Comparison of ENCODE assay signal across 8 worm cellular contexts in the genomic region with DNA sequence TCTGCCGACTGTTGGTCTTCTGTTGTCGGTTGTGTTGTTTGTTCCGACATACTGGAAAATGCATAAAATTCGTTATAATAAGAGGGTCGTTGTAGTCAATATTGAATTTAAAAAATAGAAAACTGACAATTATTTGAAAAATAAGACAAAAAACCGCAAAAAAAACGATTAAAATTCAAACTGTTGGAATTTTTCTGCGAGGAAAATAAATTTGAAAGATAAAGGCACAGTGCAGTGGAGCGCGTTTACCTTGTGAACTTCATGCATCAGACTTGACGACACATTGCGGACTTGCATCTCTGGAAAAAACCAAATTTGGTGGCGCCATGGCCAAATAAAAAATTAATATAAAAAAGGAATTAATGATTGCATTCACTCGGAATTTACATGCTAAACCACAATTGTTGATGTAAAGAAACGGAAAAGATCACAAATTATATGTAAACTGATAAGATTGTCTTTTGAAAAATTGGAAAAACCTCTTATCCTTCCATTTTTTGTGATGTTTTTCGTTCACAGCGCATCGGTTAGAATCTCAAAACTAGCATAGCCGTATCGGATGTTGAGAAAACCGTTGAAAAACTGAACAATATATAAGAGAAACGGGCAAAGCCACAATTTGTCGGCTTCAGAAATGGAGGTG.
TF ChIP-seq lines count a peak whose summit lies in the region.

hrpf-2 (minus strand) TSS at position 51 of the 643 bp plus-strand sequence.
bli-6 (plus strand) TSS at position 593 of the 643 bp plus-strand sequence.

TF ChIP-seq in whole organism, L1 larva, 84 proteins besides CTCF, POLR2A, EP300 and RAD21 (continues in another document):
- TF ChIP-seq nhr-237 (tag; optimal IDR thresholded peaks at IDR 0.05; lab: Kevin White, UChicago) (no peak), C34B4.2 (tag; optimal IDR thresholded peaks at IDR 0.05; lab: Kevin White, UChicago) (no peak), unc-98 (GFP tag; IDR thresholded peaks at IDR 0.05; lab: Robert Waterston, UW) (no peak), sup-37 (GFP tag; optimal IDR thresholded peaks at IDR 0.05; lab: Kevin White, UChicago) (no peak), efl-1 (optimal IDR thresholded peaks at IDR 0.05; lab: Kevin White, UChicago) (peak; percentile 87), efl-1 (GFP tag; optimal IDR thresholded peaks at IDR 0.05 in 1 of 2; lab: Kevin White, UChicago) (peak; percentile 83 to 98), hlh-4 (tag; optimal IDR thresholded peaks at IDR 0.05; lab: Kevin White, UChicago) (no peak), sox-4 (tag; optimal IDR thresholded peaks at IDR 0.05; lab: Kevin White, UChicago) (peak; percentile 4), C16A3.4 (tag; optimal IDR thresholded peaks at IDR 0.05; lab: Kevin White, UChicago) (peak; percentile 84), vab-15 (tag; optimal IDR thresholded peaks at IDR 0.05; lab: Kevin White, UChicago) (peak; percentile 5)

TF ChIP-seq in whole organism, L2 larva, 48 proteins besides CTCF, POLR2A, EP300 and RAD21 (continues in another document):
- TF ChIP-seq elt-3 (tag; optimal IDR thresholded peaks at IDR 0.05; lab: Kevin White, UChicago) (no peak), sma-3 (GFP tag; optimal IDR thresholded peaks at IDR 0.05; lab: Kevin White, UChicago) (peak; percentile 71), nhr-23 (tag; optimal IDR thresholded peaks at IDR 0.05; lab: Kevin White, UChicago) (no peak), nhr-21 (tag; optimal IDR thresholded peaks at IDR 0.05; lab: Kevin White, UChicago) (peak; percentile 39), skn-1 (tag; optimal IDR thresholded peaks at IDR 0.05; lab: Kevin White, UChicago) (no peak), nhr-12 (tag; optimal IDR thresholded peaks at IDR 0.05; lab: Kevin White, UChicago) (no peak), sma-9 (GFP tag; optimal IDR thresholded peaks at IDR 0.05; lab: Kevin White, UChicago) (peak; percentile 64), sma-9 (tag; optimal IDR thresholded peaks at IDR 0.05; lab: Kevin White, UChicago) (no peak), unc-55 (GFP tag; optimal IDR thresholded peaks at IDR 0.05; lab: Kevin White, UChicago) (peak; percentile 85), lin-39 (tag; optimal IDR thresholded peaks at IDR 0.05; lab: Kevin White, UChicago) (no peak), R02D3.7 (tag; optimal IDR thresholded peaks at IDR 0.05; lab: Kevin White, UChicago) (peak; percentile 54)

TF ChIP-seq in whole organism, L3 larva, 47 proteins besides CTCF, POLR2A, EP300 and RAD21 (continues in another document):
- no peak for TF ChIP-seq ceh-28 (tag; optimal IDR thresholded peaks at IDR 0.05; lab: Kevin White, UChicago)
- TF ChIP-seq fkh-10 (GFP tag; optimal IDR thresholded peaks at IDR 0.05; lab: Kevin White, UChicago): no peak
- no peak for TF ChIP-seq unc-39 (tag; optimal IDR thresholded peaks at IDR 0.05; lab: Kevin White, UChicago)
- no peak for TF ChIP-seq fos-1 (tag; optimal IDR thresholded peaks at IDR 0.05; lab: Kevin White, UChicago)
- TF ChIP-seq unc-62 (GFP tag; optimal IDR thresholded peaks at IDR 0.05; lab: Kevin White, UChicago): no peak
- TF ChIP-seq nhr-11 (tag; optimal IDR thresholded peaks at IDR 0.05; lab: Kevin White, UChicago): no peak
- peak; percentile 63 for TF ChIP-seq lin-39 (tag; optimal IDR thresholded peaks at IDR 0.05; lab: Kevin White, UChicago)
- peak; percentile 79 for TF ChIP-seq snpc-4 (tag; optimal IDR thresholded peaks at IDR 0.05; lab: Kevin White, UChicago)
- no peak for TF ChIP-seq zag-1 (tag; optimal IDR thresholded peaks at IDR 0.05; lab: Kevin White, UChicago)
- no peak for TF ChIP-seq mdl-1 (tag; optimal IDR thresholded peaks at IDR 0.05; lab: Kevin White, UChicago)
- TF ChIP-seq nhr-77 (tag; optimal IDR thresholded peaks at IDR 0.05; lab: Kevin White, UChicago): no peak

TF ChIP-seq in whole organism, L4 larva, 104 proteins besides CTCF, POLR2A, EP300 and RAD21 (continues in another document):
- TF ChIP-seq arid-1 (GFP tag; conservative IDR thresholded peaks at IDR 0.05; lab: Robert Waterston, UW) (0 out of 2 replicates have a peak, but pooled peaks have one; percentile 13), mep-1 (tag; optimal IDR thresholded peaks at IDR 0.05; lab: Kevin White, UChicago) (peak; percentile 62), lsy-2 (tag; optimal IDR thresholded peaks at IDR 0.05; lab: Kevin White, UChicago) (peak in 1 of 2 experiments; percentile 88), aha-1 (tag; lab: Kevin White, UChicago) (peak; percentile 43), nhr-102 (tag; optimal IDR thresholded peaks at IDR 0.05; lab: Kevin White, UChicago) (peak; percentile 17), nhr-28 (tag; optimal IDR thresholded peaks at IDR 0.05; lab: Kevin White, UChicago) (peak; percentile 57), madf-9 (GFP tag; conservative IDR thresholded peaks at IDR 0.05; lab: Robert Waterston, UW) (no peak), nhr-237 (tag; optimal IDR thresholded peaks at IDR 0.05; lab: Kevin White, UChicago) (no peak), nhr-48 (tag; optimal IDR thresholded peaks at IDR 0.05; lab: Kevin White, UChicago) (peak; percentile 31), R02D3.7 (tag; optimal IDR thresholded peaks at IDR 0.05; lab: Kevin White, UChicago) (no peak)

TF ChIP-seq in whole organism, early embryonic, 17 proteins besides CTCF, POLR2A, EP300 and RAD21:
- peak; percentile 55 for TF ChIP-seq F13C5.2 (tag; optimal IDR thresholded peaks at IDR 0.05; lab: Kevin White, UChicago)
- TF ChIP-seq aly-1 (tag; optimal IDR thresholded peaks at IDR 0.05; lab: Kevin White, UChicago): no peak
- no peak for TF ChIP-seq scrt-1 (GFP tag; IDR thresholded peaks at IDR 0.05; lab: Robert Waterston, UW)
- no peak for TF ChIP-seq ama-1 (optimal IDR thresholded peaks at IDR 0.05; lab: Kevin White, UChicago)
- TF ChIP-seq B0310.2 (tag; optimal IDR thresholded peaks at IDR 0.05; lab: Kevin White, UChicago): no peak
- TF ChIP-seq ceh-36 (tag; optimal IDR thresholded peaks at IDR 0.05; lab: Kevin White, UChicago): no peak
- TF ChIP-seq tbx-37 (GFP tag; conservative IDR thresholded peaks at IDR 0.05; lab: Robert Waterston, UW): no peak
- TF ChIP-seq pes-1 (GFP tag; IDR thresholded peaks at IDR 0.05; lab: Robert Waterston, UW): no peak

TF ChIP-seq in whole organism, late embryonic, 69 proteins besides CTCF, POLR2A, EP300 and RAD21 (continues in another document):
- TF ChIP-seq ets-4 (tag; optimal IDR thresholded peaks at IDR 0.05; lab: Kevin White, UChicago) (no peak), ttx-3 (tag; optimal IDR thresholded peaks at IDR 0.05; lab: Kevin White, UChicago) (no peak), K09A11.1 (tag; optimal IDR thresholded peaks at IDR 0.05; lab: Kevin White, UChicago; ENCODE audit: insufficient read depth) (no peak), ceh-31 (tag; optimal IDR thresholded peaks at IDR 0.05; lab: Kevin White, UChicago) (no peak), pros-1 (tag; optimal IDR thresholded peaks at IDR 0.05; lab: Kevin White, UChicago) (no peak), syd-9 (tag; optimal IDR thresholded peaks at IDR 0.05; lab: Kevin White, UChicago) (no peak), ceh-18 (tag; optimal IDR thresholded peaks at IDR 0.05; lab: Kevin White, UChicago) (peak; percentile 42), zip-5 (tag; optimal IDR thresholded peaks at IDR 0.05; lab: Kevin White, UChicago) (no peak), ztf-16 (tag; optimal IDR thresholded peaks at IDR 0.05; lab: Kevin White, UChicago) (no peak), ceh-24 (tag; optimal IDR thresholded peaks at IDR 0.05; lab: Kevin White, UChicago) (no peak), fax-1 (tag; optimal IDR thresholded peaks at IDR 0.05; lab: Kevin White, UChicago) (no peak), hlh-15 (tag; optimal IDR thresholded peaks at IDR 0.05; lab: Kevin White, UChicago) (no peak), dmd-4 (tag; optimal IDR thresholded peaks at IDR 0.05; lab: Kevin White, UChicago; ENCODE audit: borderline replicate concordance) (no peak)

TF ChIP-seq in whole organism, mixed stage, embryonic, 35 proteins besides CTCF, POLR2A, EP300 and RAD21 (continues in another document):
- TF ChIP-seq ceh-43 (GFP tag; optimal IDR thresholded peaks at IDR 0.05; lab: Kevin White, UChicago) (no peak), hlh-1 (tag; optimal IDR thresholded peaks at IDR 0.05; lab: Kevin White, UChicago) (peak; percentile 1), flh-1 (GFP tag; optimal IDR thresholded peaks at IDR 0.05; lab: Kevin White, UChicago) (no peak), nhr-2 (tag; optimal IDR thresholded peaks at IDR 0.05; lab: Kevin White, UChicago) (no peak), elt-3 (tag; optimal IDR thresholded peaks at IDR 0.05; lab: Kevin White, UChicago) (no peak), nhr-237 (tag; optimal IDR thresholded peaks at IDR 0.05; lab: Kevin White, UChicago) (peak; percentile 61), ham-2 (GFP tag; optimal IDR thresholded peaks at IDR 0.05; lab: Kevin White, UChicago) (no peak), cnd-1 (tag; optimal IDR thresholded peaks at IDR 0.05; lab: Kevin White, UChicago) (no peak), lsy-2 (tag; optimal IDR thresholded peaks at IDR 0.05; lab: Kevin White, UChicago) (peak; percentile 78), sem-2 (GFP tag; optimal IDR thresholded peaks at IDR 0.05; lab: Kevin White, UChicago) (no peak), ces-1 (GFP tag; optimal IDR thresholded peaks at IDR 0.05; lab: Kevin White, UChicago) (peak; percentile 70), tbx-8 (GFP tag; optimal IDR thresholded peaks at IDR 0.05; lab: Kevin White, UChicago) (no peak), lin-32 (GFP tag; optimal IDR thresholded peaks at IDR 0.05; lab: Kevin White, UChicago) (no peak), nhr-76 (tag; optimal IDR thresholded peaks at IDR 0.05; lab: Kevin White, UChicago) (no peak)

TF ChIP-seq in whole organism, young adult, 124 proteins besides CTCF, POLR2A, EP300 and RAD21 (continues in another document):
- TF ChIP-seq madf-8 (GFP tag; conservative IDR thresholded peaks at IDR 0.05; lab: Robert Waterston, UW) (no peak), unc-62 (GFP tag; optimal IDR thresholded peaks at IDR 0.05; lab: Kevin White, UChicago) (no peak), madf-6 (GFP tag; IDR thresholded peaks at IDR 0.05; lab: Robert Waterston, UW) (peak; percentile 52; the same call in 1 of the 2 replicates), F52B5.7 (tag; optimal IDR thresholded peaks at IDR 0.05; lab: Kevin White, UChicago) (no peak), tbx-9 (tag; optimal IDR thresholded peaks at IDR 0.05; lab: Kevin White, UChicago; ENCODE audit: borderline replicate concordance) (no peak), die-1 (tag; optimal IDR thresholded peaks at IDR 0.05; lab: Kevin White, UChicago) (no peak), rpc-1 (optimal IDR thresholded peaks at IDR 0.05; lab: Kevin White, UChicago) (no peak), rpc-1 (tag; optimal IDR thresholded peaks at IDR 0.05; lab: Kevin White, UChicago) (no peak), F23B12.7 (tag; optimal IDR thresholded peaks at IDR 0.05; lab: Kevin White, UChicago; ENCODE audit: insufficient read depth) (peak; percentile 21), let-607 (tag; optimal IDR thresholded peaks at IDR 0.05; lab: Kevin White, UChicago) (no peak), bed-2 (GFP tag; IDR thresholded peaks at IDR 0.05; lab: Robert Waterston, UW) (no peak), nhr-80 (tag; optimal IDR thresholded peaks at IDR 0.05; lab: Kevin White, UChicago) (no peak), ceh-40 (GFP tag; IDR thresholded peaks at IDR 0.05; lab: Robert Waterston, UW) (no peak), Y95B8A.8 (GFP tag; IDR thresholded peaks at IDR 0.05; lab: Robert Waterston, UW) (no peak), lag-1 (GFP tag; IDR thresholded peaks at IDR 0.05; lab: Robert Waterston, UW) (no peak), snpc-3.4 (tag; optimal IDR thresholded peaks at IDR 0.05; lab: Kevin White, UChicago) (no peak)
